Fruit fly (Drosophila melanogaster) whole organism, embryonic: Measurements from ENCODE around the gene Nulp1.

Experiments
- BEAF-32 ChIP-seq: fragments of 200-800 bp; sonication (Bioruptor generic); optimal IDR thresholded peaks from 3 replicates; lab custom pipeline; 2017; ENCODE audit warnings: missing biosample characterization, missing genetic modification characterization, mild to moderate bottlenecking, moderate library complexity, missing genetic modification reagents
- Bgb ChIP-seq: fragments of 200-800 bp; sonication (Bioruptor generic); IDR thresholded peaks from 2 replicates; pipeline ENCODE4 v1.3.6; 2022; ENCODE audit warnings: missing biosample characterization, missing genetic modification characterization; ENCODE audit not compliant: partially characterized antibody
- BtbVII ChIP-seq: fragments of 200-800 bp; sonication (Bioruptor generic); optimal IDR thresholded peaks from 3 replicates; lab custom pipeline; 2017; ENCODE audit warnings: missing biosample characterization, mild to moderate bottlenecking, missing genetic modification characterization
- CG10543 ChIP-seq: fragments of 200-800 bp; sonication (Bioruptor generic); optimal IDR thresholded peaks from 3 replicates; lab custom pipeline; 2017; ENCODE audit warnings: missing biosample characterization, mild to moderate bottlenecking, missing genetic modification characterization, moderate library complexity
- CG12071 ChIP-seq: fragments of 200-800 bp; sonication (Bioruptor generic); optimal IDR thresholded peaks from 3 replicates; lab custom pipeline; 2018; ENCODE audit warnings: missing biosample characterization, mild to moderate bottlenecking, missing genetic modification characterization
- CG12236 ChIP-seq: fragments of 200-800 bp; sonication (Bioruptor generic); optimal IDR thresholded peaks from 2 replicates; lab custom pipeline; 2016; ENCODE audit warnings: missing biosample characterization, missing genetic modification characterization
- CG1233 ChIP-seq: fragments of 200-800 bp; sonication (Bioruptor generic); optimal IDR thresholded peaks from 4 replicates; lab custom pipeline; 2018; ENCODE audit warnings: missing biosample characterization, mild to moderate bottlenecking, missing genetic modification characterization
- CG15601 ChIP-seq: fragments of 200-800 bp; sonication (Bioruptor generic); optimal IDR thresholded peaks from 3 replicates; lab custom pipeline; 2019; ENCODE audit warnings: missing biosample characterization, mild to moderate bottlenecking, missing genetic modification characterization, moderate library complexity
- CG1603 ChIP-seq: fragments of 200-800 bp; sonication (Bioruptor generic); optimal IDR thresholded peaks from 2 replicates; lab custom pipeline; 2019; ENCODE audit warnings: missing biosample characterization, mild to moderate bottlenecking, missing genetic modification characterization, moderate library complexity
- CG16813 ChIP-seq: fragments of 200-800 bp; sonication (Bioruptor generic); IDR thresholded peaks from 3 replicates; pipeline ENCODE4 v1.3.6; 2022; ENCODE audit warnings: missing biosample characterization, missing genetic modification characterization; ENCODE audit not compliant: partially characterized antibody
- CG17802 ChIP-seq: fragments of 200-800 bp; sonication (Bioruptor generic); optimal IDR thresholded peaks from 2 replicates; lab custom pipeline; 2018; ENCODE audit warnings: missing biosample characterization, mild to moderate bottlenecking, missing genetic modification characterization, moderate library complexity
- CG1832 ChIP-seq: fragments of 200-800 bp; sonication (Bioruptor generic); optimal IDR thresholded peaks from 2 replicates; lab custom pipeline; 2017; ENCODE audit warnings: missing biosample characterization, mild to moderate bottlenecking, missing genetic modification characterization, inconsistent platforms
- CG3065 ChIP-seq: fragments of 200-800 bp; sonication (Bioruptor generic); optimal IDR thresholded peaks from 2 replicates; lab custom pipeline; 2016; ENCODE audit warnings: missing biosample characterization, missing genetic modification characterization
- CG3163 ChIP-seq: fragments of 200-800 bp; sonication (Bioruptor generic); optimal IDR thresholded peaks from 3 replicates; lab custom pipeline; 2016; ENCODE audit warnings: missing biosample characterization, missing genetic modification characterization
- CG34224 ChIP-seq: fragments of 200-800 bp; sonication (Bioruptor generic); IDR thresholded peaks from 3 replicates; pipeline ENCODE4 v1.3.6; 2022; ENCODE audit warnings: missing biosample characterization, missing genetic modification characterization; ENCODE audit not compliant: partially characterized antibody
- CG34422 ChIP-seq: fragments of 200-800 bp; sonication (Bioruptor generic); IDR thresholded peaks from 3 replicates; pipeline ENCODE4 v1.3.6; 2022; ENCODE audit warnings: missing biosample characterization, missing genetic modification characterization
- CG4820 ChIP-seq: fragments of 200-800 bp; sonication (Bioruptor generic); optimal IDR thresholded peaks from 3 replicates; lab custom pipeline; 2016; ENCODE audit warnings: missing biosample characterization, missing genetic modification characterization
- CG6272 ChIP-seq: fragments of 200-800 bp; sonication (Bioruptor generic); IDR thresholded peaks from 2 replicates; pipeline ENCODE4 v1.3.6; 2022; ENCODE audit warnings: missing biosample characterization, missing genetic modification characterization
- CG6683 ChIP-seq: fragments of 200-800 bp; sonication (Bioruptor generic); optimal IDR thresholded peaks from 2 replicates; lab custom pipeline; 2017; ENCODE audit warnings: missing biosample characterization, mild to moderate bottlenecking, missing genetic modification characterization, missing genetic modification reagents
- CG6791 ChIP-seq: fragments of 200-800 bp; sonication (Bioruptor generic); IDR thresholded peaks from 3 replicates; pipeline ENCODE4 v1.3.6; 2022; ENCODE audit warnings: missing biosample characterization, missing genetic modification characterization; ENCODE audit not compliant: partially characterized antibody
- CG8359 ChIP-seq: fragments of 200-800 bp; sonication (Bioruptor generic); optimal IDR thresholded peaks from 2 replicates; lab custom pipeline; 2017; ENCODE audit warnings: missing biosample characterization, mild to moderate bottlenecking, missing genetic modification characterization, borderline replicate concordance
- CG9215 ChIP-seq: fragments of 200-800 bp; sonication (Bioruptor generic); IDR thresholded peaks from 2 replicates; pipeline ENCODE4 v1.3.6; 2022; ENCODE audit warnings: missing biosample characterization, missing genetic modification characterization
- CrebB ChIP-seq: fragments of 200-800 bp; sonication (Bioruptor generic); optimal IDR thresholded peaks from 3 replicates; lab custom pipeline; 2018; ENCODE audit warnings: missing biosample characterization, mild to moderate bottlenecking, missing genetic modification characterization
- Deaf1 ChIP-seq: fragments of 200-800 bp; optimal IDR thresholded peaks from 3 replicates; lab custom pipeline; 2019; ENCODE audit warnings: missing biosample characterization, mild to moderate bottlenecking, missing genetic modification characterization, moderate library complexity
- Fer3 ChIP-seq: fragments of 200-800 bp; sonication (Bioruptor generic); optimal IDR thresholded peaks from 2 replicates; lab custom pipeline; 2018; ENCODE audit warnings: missing biosample characterization, mild to moderate bottlenecking, missing genetic modification characterization, moderate library complexity
- HHEX ChIP-seq: fragments of 200-800 bp; sonication (Bioruptor generic); optimal IDR thresholded peaks from 3 replicates; lab custom pipeline; 2017; ENCODE audit warnings: missing biosample characterization, mild to moderate bottlenecking, missing genetic modification characterization, missing genetic modification reagents
- HLHmδ ChIP-seq: fragments of 200-800 bp; sonication (Bioruptor generic); optimal IDR thresholded peaks from 2 replicates; lab custom pipeline; 2018; ENCODE audit warnings: missing biosample characterization, mild to moderate bottlenecking, missing genetic modification characterization, moderate library complexity
- Lim3 ChIP-seq: fragments of 200-800 bp; sonication (Bioruptor generic); IDR thresholded peaks from 2 replicates; pipeline ENCODE4 v1.3.6; 2022; ENCODE audit warnings: missing biosample characterization, missing genetic modification characterization
- Meics ChIP-seq: fragments of 200-800 bp; sonication (Bioruptor generic); optimal IDR thresholded peaks from 2 replicates; lab custom pipeline; 2017; ENCODE audit warnings: missing biosample characterization, mild to moderate bottlenecking, missing genetic modification characterization
- NC2α ChIP-seq: fragments of 200-800 bp; sonication (Bioruptor generic); optimal IDR thresholded peaks from 2 replicates; lab custom pipeline; 2016; ENCODE audit warnings: missing biosample characterization, missing genetic modification characterization
- Opbp ChIP-seq: fragments of 200-800 bp; sonication (Bioruptor generic); IDR thresholded peaks from 3 replicates; pipeline ENCODE4 v1.3.6; 2022; ENCODE audit warnings: missing biosample characterization, missing genetic modification characterization; ENCODE audit not compliant: partially characterized antibody
- Sin3A ChIP-seq: fragments of >200 bp; optimal IDR thresholded peaks from 2 replicates; lab custom pipeline; 2018
- Six4 ChIP-seq: fragments of 200-800 bp; sonication (Bioruptor generic); optimal IDR thresholded peaks from 2 replicates; lab custom pipeline; 2016; ENCODE audit warnings: missing biosample characterization, missing genetic modification characterization
- Sox100B ChIP-seq: fragments of 200-800 bp; sonication (Bioruptor generic); optimal IDR thresholded peaks from 3 replicates; lab custom pipeline; 2018; ENCODE audit warnings: missing biosample characterization, mild to moderate bottlenecking, missing genetic modification characterization
- Ssrp ChIP-seq: fragments of 200-800 bp; sonication (Bioruptor generic); optimal IDR thresholded peaks from 2 replicates; lab custom pipeline; 2018; ENCODE audit warnings: missing biosample characterization, mild to moderate bottlenecking, missing genetic modification characterization, moderate library complexity
- Xrp1 ChIP-seq: fragments of 200-800 bp; sonication (Bioruptor generic); IDR thresholded peaks from 2 replicates; pipeline ENCODE4 v1.3.6; 2022; ENCODE audit warnings: missing biosample characterization, missing genetic modification characterization
- amos ChIP-seq: fragments of 200-800 bp; sonication (Bioruptor generic); IDR thresholded peaks from 2 replicates; pipeline ENCODE4 v1.3.6; 2022; ENCODE audit warnings: missing biosample characterization, missing genetic modification characterization; ENCODE audit not compliant: partially characterized antibody
- ash1 ChIP-seq: fragments of 200-800 bp; sonication (Bioruptor generic); optimal IDR thresholded peaks from 2 replicates; lab custom pipeline; 2018; ENCODE audit warnings: missing biosample characterization, mild to moderate bottlenecking, missing genetic modification characterization
- croc ChIP-seq: fragments of 200-800 bp; sonication (Bioruptor generic); conservative IDR thresholded peaks from 3 replicates; pipeline ENCODE4 v1.3.6; 2022; ENCODE audit warnings: missing biosample characterization, missing genetic modification characterization
- crol ChIP-seq: fragments of 200-800 bp; sonication (Bioruptor generic); IDR thresholded peaks from 2 replicates; pipeline ENCODE4 v1.3.6; 2022; ENCODE audit warnings: missing biosample characterization, missing genetic modification characterization
- dmrt99B ChIP-seq: fragments of 200-800 bp; sonication (Bioruptor generic); optimal IDR thresholded peaks from 2 replicates; lab custom pipeline; 2018; ENCODE audit warnings: missing biosample characterization, mild to moderate bottlenecking, missing genetic modification characterization, moderate library complexity
- fd3F ChIP-seq: fragments of 200-800 bp; sonication (Bioruptor generic); optimal IDR thresholded peaks from 2 replicates; lab custom pipeline; 2018; ENCODE audit warnings: missing biosample characterization, mild to moderate bottlenecking, missing genetic modification characterization, moderate library complexity
- jing ChIP-seq: fragments of 200-800 bp; sonication (Bioruptor generic); optimal IDR thresholded peaks from 2 replicates; lab custom pipeline; 2018; ENCODE audit warnings: missing biosample characterization, mild to moderate bottlenecking, missing genetic modification characterization
- kah ChIP-seq: fragments of 200-800 bp; sonication (Bioruptor generic); optimal IDR thresholded peaks from 2 replicates; lab custom pipeline; 2018; ENCODE audit warnings: missing biosample characterization, mild to moderate bottlenecking, missing genetic modification characterization
- lilli ChIP-seq: fragments of 200-800 bp; sonication (Bioruptor generic); optimal IDR thresholded peaks from 3 replicates; lab custom pipeline; 2016; ENCODE audit warnings: missing biosample characterization, missing genetic modification characterization
- unc-4 ChIP-seq: fragments of 200-800 bp; sonication (Bioruptor generic); IDR thresholded peaks from 2 replicates; pipeline ENCODE4 v1.3.6; 2022; ENCODE audit warnings: missing biosample characterization, missing genetic modification characterization; ENCODE audit not compliant: partially characterized antibody
- zen ChIP-seq: fragments of 200-800 bp; sonication (Bioruptor generic); optimal IDR thresholded peaks from 3 replicates; lab custom pipeline; 2018; ENCODE audit warnings: missing biosample characterization, mild to moderate bottlenecking, missing genetic modification characterization, moderate library complexity
- zf30C ChIP-seq: fragments of 200-800 bp; sonication (Bioruptor generic); optimal IDR thresholded peaks from 3 replicates; lab custom pipeline; 2018; ENCODE audit warnings: missing biosample characterization, mild to moderate bottlenecking, missing genetic modification characterization

Gene Nulp1

dm6 chr3L:8115864-8116528 is 5.8 kb downstream of the Nulp1 start, which contains the start of the genes Arp3 and msk (continued):
- TF ChIP-seq CG4820 (peak; percentile 84), CG8359 (GFP tag; lab: Kevin White, UChicago) (no peak), CG9215 (GFP tag; lab: Robert Waterston, UW) (peak; percentile 83), Opbp (GFP tag; lab: Robert Waterston, UW) (no peak), CG6791 (GFP tag; lab: Robert Waterston, UW) (peak; percentile 55; the same call in 1 of the 3 replicates), Xrp1 (GFP tag; lab: Robert Waterston, UW) (peak; percentile 71), CG1233 (GFP tag; lab: Kevin White, UChicago) (peak; percentile 76), Bgb (GFP tag; lab: Robert Waterston, UW) (peak; percentile 51), Sin3A (peak; percentile 100), croc (GFP tag; lab: Robert Waterston, UW) (peak; percentile 33; the same call in 1 of the 3 replicates), CG17802 (tag; lab: Kevin White, UChicago) (peak; percentile 49), CG3065 (GFP tag; lab: Kevin White, UChicago) (peak; percentile 77), Ssrp (tag; lab: Kevin White, UChicago) (peak; percentile 66), HHEX (peak; percentile 74), Deaf1 (tag; lab: Kevin White, UChicago) (peak; percentile 83), kah (peak; percentile 36), CG34224 (0 out of 3 replicates have a peak, but pooled peaks have one; percentile 14), CG12236 (peak; percentile 58), amos (GFP tag; lab: Robert Waterston, UW) (0 out of 2 replicates have a peak, but pooled peaks have one; percentile 49), BEAF-32 (GFP tag; lab: Kevin White, UChicago) (peak; percentile 64), unc-4 (GFP tag; lab: Robert Waterston, UW) (peak; percentile 42), CG1832 (GFP tag; lab: Kevin White, UChicago) (no peak), NC2α (GFP tag; lab: Kevin White, UChicago) (peak; percentile 59), CG1603 (tag; lab: Kevin White, UChicago) (peak; percentile 83), CG15601 (peak; percentile 78), Lim3 (GFP tag; lab: Robert Waterston, UW) (no peak; the same call in 1 of the 2 replicates), CG3163 (GFP tag; lab: Kevin White, UChicago) (peak; percentile 79), ash1 (peak; percentile 34), Fer3 (tag; lab: Kevin White, UChicago) (peak; percentile 74), Six4 (GFP tag; lab: Kevin White, UChicago) (peak; percentile 82), CrebB (tag; lab: Kevin White, UChicago) (peak; percentile 35), CG6683 (GFP tag; lab: Kevin White, UChicago) (peak; percentile 49), zf30C (GFP tag; lab: Kevin White, UChicago) (no peak), dmrt99B (tag; lab: Kevin White, UChicago) (no peak), BtbVII (GFP tag; lab: Kevin White, UChicago) (peak; percentile 50), Sox100B (GFP tag; lab: Kevin White, UChicago) (no peak), Meics (GFP tag; lab: Kevin White, UChicago) (peak; percentile 74), jing (GFP tag; lab: Kevin White, UChicago) (no peak), lilli (GFP tag; lab: Kevin White, UChicago) (peak; percentile 94), CG6272 (GFP tag; lab: Robert Waterston, UW) (0 out of 2 replicates have a peak, but pooled peaks have one; percentile 54), zen (peak; percentile 56), CG10543 (GFP tag; lab: Kevin White, UChicago) (peak; percentile 88), crol (GFP tag; lab: Robert Waterston, UW) (no peak), HLHmδ (no peak), fd3F (GFP tag; lab: Kevin White, UChicago) (peak; percentile 35), CG16813 (GFP tag; lab: Robert Waterston, UW) (peak; percentile 44), CG12071 (no peak), CG34422 (GFP tag; lab: Robert Waterston, UW) (peak; percentile 82; the same call in 2 of the 3 replicates)
